Fruit fly (Drosophila melanogaster) whole organism, pupa: ENCODE measurements around the gene MTPAP.

ENCODE experiments used
- CG10348 ChIP-seq: fragments of 200-800 bp; sonication (Bioruptor generic); IDR thresholded peaks from 2 replicates; pipeline ENCODE4 v1.3.6; 2022; ENCODE audit warnings: missing biosample characterization, missing genetic modification characterization
- CG12605 ChIP-seq: fragments of 200-800 bp; sonication (Bioruptor generic); IDR thresholded peaks from 2 replicates; pipeline ENCODE4 v1.3.6; 2022; ENCODE audit warnings: missing biosample characterization, missing genetic modification characterization
- CG8159 ChIP-seq: fragments of 200-800 bp; sonication (Bioruptor generic); optimal IDR thresholded peaks from 3 replicates; lab custom pipeline; 2018; ENCODE audit warnings: missing biosample characterization, mild to moderate bottlenecking, missing genetic modification characterization, moderate library complexity
- CG8301 ChIP-seq: fragments of 200-800 bp; sonication (Bioruptor generic); optimal IDR thresholded peaks from 2 replicates; lab custom pipeline; 2018; ENCODE audit warnings: missing biosample characterization, mild to moderate bottlenecking, missing genetic modification characterization
- D1 ChIP-seq: fragments of 200-800 bp; sonication (Bioruptor generic); optimal IDR thresholded peaks from 2 replicates; lab custom pipeline; 2018; ENCODE audit warnings: missing biosample characterization, mild to moderate bottlenecking, missing genetic modification characterization, moderate library complexity
- EcR ChIP-seq: fragments of 200-800 bp; sonication (Bioruptor generic); optimal IDR thresholded peaks from 3 replicates; lab custom pipeline; 2019; ENCODE audit warnings: missing biosample characterization, missing genetic modification characterization, mild to moderate bottlenecking, moderate library complexity, missing genetic modification reagents
- Ets98B ChIP-seq: fragments of 200-800 bp; sonication (Bioruptor generic); IDR thresholded peaks from 2 replicates; pipeline ENCODE4 v1.3.6; 2022; ENCODE audit warnings: missing biosample characterization, missing genetic modification characterization
- Pif1A ChIP-seq: fragments of 200-800 bp; sonication (Bioruptor generic); optimal IDR thresholded peaks from 3 replicates; lab custom pipeline; 2016; ENCODE audit warnings: missing biosample characterization, missing genetic modification characterization
- Snoo ChIP-seq: fragments of 200-800 bp; sonication (Bioruptor generic); optimal IDR thresholded peaks from 3 replicates; lab custom pipeline; 2017; ENCODE audit warnings: missing biosample characterization, mild to moderate bottlenecking, missing genetic modification characterization, inconsistent platforms
- fd96Ca ChIP-seq: fragments of 200-800 bp; sonication (Bioruptor generic); IDR thresholded peaks from 3 replicates; pipeline ENCODE4 v1.3.6; 2022; ENCODE audit warnings: missing biosample characterization, missing genetic modification characterization
- rn ChIP-seq: fragments of 200-800 bp; sonication (Bioruptor generic); IDR thresholded peaks from 2 replicates; pipeline ENCODE4 v1.3.6; 2022; ENCODE audit warnings: missing biosample characterization, missing genetic modification characterization

dm6 chrX:1398455-1399055 is 49.4 kb upstream of the MTPAP start:
- TF ChIP-seq Snoo (tag; lab: Kevin White, UChicago) = peak; percentile 64
- TF ChIP-seq Pif1A = peak; percentile 85
- peak; percentile 74 for TF ChIP-seq CG8301 (tag; lab: Kevin White, UChicago)
- TF ChIP-seq D1 (tag; lab: Kevin White, UChicago) = no peak
- TF ChIP-seq CG8159 (tag; lab: Kevin White, UChicago) = peak; percentile 83
- peak; percentile 86 for TF ChIP-seq fd96Ca
- TF ChIP-seq EcR = no peak
- TF ChIP-seq CG10348 (GFP tag; lab: Robert Waterston, UW) = 0 out of 2 replicates have a peak, but pooled peaks have one; percentile 33
- peak; percentile 59 for TF ChIP-seq Ets98B (GFP tag; lab: Robert Waterston, UW)
- peak; percentile 71 for TF ChIP-seq rn (GFP tag; lab: Robert Waterston, UW)
- TF ChIP-seq CG12605 = peak; percentile 51; the same call in 1 of the 2 replicates
